Comparison of ENCODE assay signal across 2 fruit fly cellular contexts in the genomic region with DNA sequence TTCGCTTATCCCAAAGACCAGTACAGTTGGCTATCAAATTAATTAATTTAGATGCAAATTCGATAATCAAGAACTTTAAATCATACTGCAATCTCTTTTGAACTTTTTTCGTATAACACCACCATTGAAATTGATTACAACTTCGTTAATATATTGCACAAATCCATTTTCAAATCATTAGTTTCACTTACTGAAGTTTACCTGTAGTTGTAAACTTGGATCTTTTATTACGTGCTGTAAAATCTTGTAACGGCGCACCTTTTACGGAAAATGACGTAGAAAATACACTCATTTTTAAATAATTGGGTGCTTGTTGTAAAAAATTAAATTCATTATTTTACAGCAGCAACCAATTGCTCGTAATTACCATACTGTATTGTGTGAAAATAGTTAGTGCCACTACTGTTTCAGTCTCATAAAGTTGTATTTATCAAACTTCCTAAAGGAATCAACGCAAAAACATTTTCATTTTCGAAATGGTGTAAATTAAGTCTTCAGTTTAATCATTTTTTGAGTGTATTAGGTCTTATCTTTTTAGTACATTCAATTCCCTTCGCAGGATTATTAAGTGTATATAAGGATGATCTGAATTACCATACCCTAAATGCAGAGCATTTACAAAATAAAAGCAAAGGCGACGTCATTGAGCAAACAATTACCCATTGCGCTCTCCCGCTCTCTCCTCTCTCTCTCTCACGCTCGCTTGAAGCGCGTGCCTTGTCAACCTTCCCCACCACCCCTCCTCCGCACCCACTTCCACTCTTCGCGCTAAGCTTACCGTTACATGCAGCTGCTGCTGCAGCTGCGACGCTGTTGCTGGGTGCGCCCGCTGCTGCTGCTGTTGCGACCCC.
TF ChIP-seq lines count a peak whose summit lies in the region.

No protein-coding gene starts in this region.

TF ChIP-seq in whole organism, embryonic, 481 proteins besides CTCF, POLR2A, EP300 and RAD21 (continued from another document and continues in another):
- TF ChIP-seq bab2 (GFP tag; optimal IDR thresholded peaks at IDR 0.05; lab: Kevin White, UChicago): peak; percentile 12
- peak; percentile 28 for TF ChIP-seq CG17359 (tag; optimal IDR thresholded peaks at IDR 0.05; lab: Kevin White, UChicago)
- TF ChIP-seq dysf (GFP tag; IDR thresholded peaks at IDR 0.05; lab: Robert Waterston, UW): peak; percentile 67
- peak; percentile 43 for TF ChIP-seq CoRest (tag; optimal IDR thresholded peaks at IDR 0.05; lab: Kevin White, UChicago)
- no peak for TF ChIP-seq hkb (optimal IDR thresholded peaks at IDR 0.05; lab: Kevin White, UChicago)
- TF ChIP-seq hkb (GFP tag; IDR thresholded peaks at IDR 0.05; lab: Robert Waterston, UW): peak; percentile 11; the same call in 1 of the 2 replicates
- peak; percentile 35 for TF ChIP-seq lab (GFP tag; optimal IDR thresholded peaks at IDR 0.05; lab: Kevin White, UChicago)
- TF ChIP-seq CG18262 (tag; optimal IDR thresholded peaks at IDR 0.05; lab: Kevin White, UChicago): peak; percentile 18
- peak; percentile 24 for TF ChIP-seq org-1 (GFP tag; optimal IDR thresholded peaks at IDR 0.05; lab: Kevin White, UChicago)
- TF ChIP-seq CG11695 (GFP tag; IDR thresholded peaks at IDR 0.05; lab: Robert Waterston, UW): peak; percentile 55; the same call in 1 of the 3 replicates
- TF ChIP-seq CG10366 (GFP tag; IDR thresholded peaks at IDR 0.05; lab: Robert Waterston, UW): peak; percentile 46
- peak; percentile 39 for TF ChIP-seq fd3F (GFP tag; optimal IDR thresholded peaks at IDR 0.05; lab: Kevin White, UChicago)
- no peak for TF ChIP-seq pan (optimal IDR thresholded peaks at IDR 0.05; lab: Kevin White, UChicago)
- peak in 1 of 2 experiments; percentile 48 for TF ChIP-seq pan (GFP tag; optimal IDR thresholded peaks at IDR 0.05 in 1 of 2, IDR thresholded peaks at IDR 0.05 in 1 of 2)
- no peak for TF ChIP-seq prd (optimal IDR thresholded peaks at IDR 0.05; lab: Kevin White, UChicago)
- peak; percentile 45; the same call in 2 of the 3 replicates for TF ChIP-seq prd (GFP tag; IDR thresholded peaks at IDR 0.05; lab: Robert Waterston, UW)
- TF ChIP-seq CG14441 (GFP tag; IDR thresholded peaks at IDR 0.05; lab: Robert Waterston, UW): peak; percentile 72
- peak; percentile 87 for TF ChIP-seq yki (optimal IDR thresholded peaks at IDR 0.05; lab: Kevin White, UChicago)
- TF ChIP-seq Xbp1 (GFP tag; optimal IDR thresholded peaks at IDR 0.05; lab: Kevin White, UChicago): peak; percentile 39
- TF ChIP-seq Blimp-1 (GFP tag; optimal IDR thresholded peaks at IDR 0.05; lab: Kevin White, UChicago): peak; percentile 26
- peak; percentile 16 for TF ChIP-seq CG16863 (GFP tag; optimal IDR thresholded peaks at IDR 0.05; lab: Kevin White, UChicago)
- TF ChIP-seq CG15269 (tag; optimal IDR thresholded peaks at IDR 0.05; lab: Kevin White, UChicago): peak; percentile 60
- no peak for TF ChIP-seq sens-2 (GFP tag; IDR thresholded peaks at IDR 0.05; lab: Robert Waterston, UW)
- TF ChIP-seq CG9817 (tag; optimal IDR thresholded peaks at IDR 0.05; lab: Kevin White, UChicago): peak; percentile 34
- TF ChIP-seq kni (GFP tag; optimal IDR thresholded peaks at IDR 0.05; lab: Kevin White, UChicago): peak; percentile 30
- peak; percentile 42; the same call in 1 of the 2 replicates for TF ChIP-seq Atf6 (GFP tag; IDR thresholded peaks at IDR 0.05; lab: Robert Waterston, UW)
- TF ChIP-seq tio (GFP tag; optimal IDR thresholded peaks at IDR 0.05; lab: Kevin White, UChicago): peak; percentile 30
- peak; percentile 10 for TF ChIP-seq Antp (GFP tag; optimal IDR thresholded peaks at IDR 0.05; lab: Kevin White, UChicago)
- TF ChIP-seq ranshi (GFP tag; IDR thresholded peaks at IDR 0.05; lab: Robert Waterston, UW): peak; percentile 38; the same call in 1 of the 2 replicates
- TF ChIP-seq ato (GFP tag; IDR thresholded peaks at IDR 0.05; lab: Robert Waterston, UW; ENCODE audit: partially characterized antibody): peak; percentile 41; the same call in 1 of the 2 replicates
- TF ChIP-seq ems (GFP tag; optimal IDR thresholded peaks at IDR 0.05; lab: Kevin White, UChicago): peak; percentile 13
- TF ChIP-seq CG12659 (GFP tag; optimal IDR thresholded peaks at IDR 0.05; lab: Kevin White, UChicago): peak; percentile 40
- TF ChIP-seq vvl (GFP tag; IDR thresholded peaks at IDR 0.05; lab: Robert Waterston, UW): peak; percentile 30
- TF ChIP-seq CG11247 (GFP tag; IDR thresholded peaks at IDR 0.05; lab: Robert Waterston, UW): peak; percentile 62
- TF ChIP-seq CG13424 (tag; optimal IDR thresholded peaks at IDR 0.05; lab: Kevin White, UChicago): peak; percentile 10
- TF ChIP-seq CG2889 (GFP tag; IDR thresholded peaks at IDR 0.05; lab: Robert Waterston, UW): peak; percentile 60; the same call in 1 of the 3 replicates
- peak in 1 of 2 experiments; percentile 58 for TF ChIP-seq eve (GFP tag; optimal IDR thresholded peaks at IDR 0.05; lab: Kevin White, UChicago)
- peak; percentile 17 for TF ChIP-seq Sox100B (GFP tag; optimal IDR thresholded peaks at IDR 0.05; lab: Kevin White, UChicago)
- peak; percentile 49 for TF ChIP-seq dmrt99B (tag; optimal IDR thresholded peaks at IDR 0.05; lab: Kevin White, UChicago)
- no peak for TF ChIP-seq p53 (GFP tag; optimal IDR thresholded peaks at IDR 0.05; lab: Kevin White, UChicago)
- peak; percentile 7 for TF ChIP-seq bcd (GFP tag; optimal IDR thresholded peaks at IDR 0.05; lab: Kevin White, UChicago)
- peak; percentile 57 for TF ChIP-seq Oli (tag; optimal IDR thresholded peaks at IDR 0.05; lab: Kevin White, UChicago)
- peak; percentile 21 for TF ChIP-seq CG4854 (GFP tag; optimal IDR thresholded peaks at IDR 0.05; lab: Kevin White, UChicago)
- no peak for TF ChIP-seq dm (GFP tag; optimal IDR thresholded peaks at IDR 0.05; lab: Kevin White, UChicago)
- TF ChIP-seq ind (GFP tag; optimal IDR thresholded peaks at IDR 0.05; lab: Kevin White, UChicago): peak; percentile 36
- TF ChIP-seq Hmr (GFP tag; optimal IDR thresholded peaks at IDR 0.05; lab: Kevin White, UChicago): peak; percentile 33
- TF ChIP-seq btn (GFP tag; optimal IDR thresholded peaks at IDR 0.05; lab: Kevin White, UChicago): peak; percentile 30
- no peak for TF ChIP-seq ro (GFP tag; IDR thresholded peaks at IDR 0.05; lab: Robert Waterston, UW)
- peak; percentile 53 for TF ChIP-seq CG7839 (tag; optimal IDR thresholded peaks at IDR 0.05; lab: Kevin White, UChicago)
- no peak for TF ChIP-seq az2 (GFP tag; optimal IDR thresholded peaks at IDR 0.05; lab: Kevin White, UChicago)
- TF ChIP-seq CG13624 (GFP tag; optimal IDR thresholded peaks at IDR 0.05; lab: Kevin White, UChicago): peak; percentile 44
- peak; percentile 6 for TF ChIP-seq her (GFP tag; optimal IDR thresholded peaks at IDR 0.05; lab: Kevin White, UChicago)
- TF ChIP-seq peb (GFP tag; IDR thresholded peaks at IDR 0.05; lab: Robert Waterston, UW): peak; percentile 19; the same call in 1 of the 2 replicates
- peak; percentile 45; the same call in 1 of the 2 replicates for TF ChIP-seq seq (GFP tag; IDR thresholded peaks at IDR 0.05; lab: Robert Waterston, UW)
- no peak for TF ChIP-seq Hey (tag; optimal IDR thresholded peaks at IDR 0.05; lab: Kevin White, UChicago)
- TF ChIP-seq fd96Cb (tag; optimal IDR thresholded peaks at IDR 0.05; lab: Kevin White, UChicago): peak; percentile 32
- TF ChIP-seq lilli (GFP tag; optimal IDR thresholded peaks at IDR 0.05; lab: Kevin White, UChicago): peak; percentile 33
- TF ChIP-seq CG34422 (GFP tag; IDR thresholded peaks at IDR 0.05; lab: Robert Waterston, UW): peak; percentile 38; the same call in 1 of the 3 replicates

TF ChIP-seq in whole organism, prepupa, 60 proteins besides CTCF, POLR2A, EP300 and RAD21 (continued from another document):
- peak; percentile 18 for TF ChIP-seq CG3919 (GFP tag; optimal IDR thresholded peaks at IDR 0.05; lab: Kevin White, UChicago)
- TF ChIP-seq Sox102F (GFP tag; optimal IDR thresholded peaks at IDR 0.05; lab: Kevin White, UChicago): no peak
- TF ChIP-seq fd85E (GFP tag; optimal IDR thresholded peaks at IDR 0.05; lab: Kevin White, UChicago): no peak
- TF ChIP-seq CG34406 (GFP tag; optimal IDR thresholded peaks at IDR 0.05; lab: Kevin White, UChicago): peak; percentile 2
- TF ChIP-seq pdm3 (GFP tag; optimal IDR thresholded peaks at IDR 0.05; lab: Kevin White, UChicago): peak; percentile 46
- TF ChIP-seq CG8319 (GFP tag; optimal IDR thresholded peaks at IDR 0.05; lab: Kevin White, UChicago): peak; percentile 10
- TF ChIP-seq OdsH (GFP tag; optimal IDR thresholded peaks at IDR 0.05; lab: Kevin White, UChicago): peak; percentile 44
- peak; percentile 28 for TF ChIP-seq esn (GFP tag; optimal IDR thresholded peaks at IDR 0.05; lab: Kevin White, UChicago)
- TF ChIP-seq topi (GFP tag; optimal IDR thresholded peaks at IDR 0.05; lab: Kevin White, UChicago): peak; percentile 45
- no peak for TF ChIP-seq dsx (GFP tag; optimal IDR thresholded peaks at IDR 0.05; lab: Kevin White, UChicago; ENCODE audit: poor library complexity, severe bottlenecking)
- peak; percentile 78 for TF ChIP-seq Eip78C (GFP tag; lab: Kevin White, UChicago)
- TF ChIP-seq CG10669 (GFP tag; optimal IDR thresholded peaks at IDR 0.05; lab: Kevin White, UChicago): no peak
- no peak for TF ChIP-seq vri (GFP tag; optimal IDR thresholded peaks at IDR 0.05; lab: Kevin White, UChicago)
TF ChIP-seq in whole organism, prepupa: peak in this region for 33.
